Worm (Caenorhabditis elegans) whole organism, L4 larva: ENCODE data around the gene C12D5.5.

Source experiments
- F37D6.2 ChIP-seq: sonication (generic microtip); optimal IDR thresholded peaks from 2 replicates; lab custom pipeline; 2016; ENCODE audit warnings: mild to moderate bottlenecking, missing genetic modification characterization, missing compliant biosample characterization
- ama-1 ChIP-seq: fragments of 150-350 bp; optimal IDR thresholded peaks from 2 replicates; lab custom pipeline; 2014; ENCODE audit warnings: inconsistent platforms, mixed read lengths
- ceh-82 ChIP-seq: sonication (generic microtip); optimal IDR thresholded peaks from 2 replicates; lab custom pipeline; 2017; ENCODE audit warnings: missing biosample characterization, missing genetic modification characterization
- ces-1 ChIP-seq: fragments of 150-350 bp; sonication (generic microtip); optimal IDR thresholded peaks from 4 replicates; lab custom pipeline; 2014; ENCODE audit warnings: missing biosample characterization, missing genetic modification reagents, missing genetic modification characterization
- fkh-10 ChIP-seq: fragments of 150-350 bp; optimal IDR thresholded peaks from 2 replicates; lab custom pipeline; 2014; ENCODE audit warnings: missing biosample characterization, missing genetic modification reagents, missing genetic modification characterization
- lin-13 ChIP-seq: fragments of 150-350 bp; optimal IDR thresholded peaks from 2 replicates; lab custom pipeline; 2014; ENCODE audit warnings: missing biosample characterization, missing genetic modification reagents, missing genetic modification characterization
- nhr-237 ChIP-seq: sonication (generic microtip); optimal IDR thresholded peaks from 2 replicates; lab custom pipeline; 2017; ENCODE audit warnings: missing biosample characterization, missing genetic modification characterization
- nhr-28 ChIP-seq: fragments of 150-350 bp; optimal IDR thresholded peaks from 2 replicates; lab custom pipeline; 2014; ENCODE audit warnings: missing biosample characterization, missing genetic modification characterization
- php-3 ChIP-seq: fragments of 200-800 bp; sonication (Bioruptor generic); IDR thresholded peaks from 2 replicates; pipeline ENCODE4 v1.3.6; 2022; ENCODE audit warnings: missing genetic modification reagents, missing genetic modification characterization, missing compliant biosample characterization
- pqm-1 ChIP-seq: sonication (generic microtip); optimal IDR thresholded peaks from 2 replicates; lab custom pipeline; 2017; ENCODE audit warnings: missing biosample characterization, missing genetic modification characterization
- sdz-12 ChIP-seq: fragments of 200-800 bp; sonication (Bioruptor generic); optimal IDR thresholded peaks from 2 replicates; lab custom pipeline; 2018; ENCODE audit warnings: mild to moderate bottlenecking, missing genetic modification characterization, missing compliant biosample characterization
- skn-1 ChIP-seq: fragments of 150-350 bp; optimal IDR thresholded peaks from 2 replicates; lab custom pipeline; 2014; ENCODE audit warnings: missing biosample characterization, missing genetic modification characterization
- ztf-11 ChIP-seq: fragments of 150-350 bp; optimal IDR thresholded peaks from 2 replicates; lab custom pipeline; 2014; ENCODE audit warnings: missing biosample characterization, missing genetic modification characterization

- TF ChIP-seq ceh-82 (tag; lab: Kevin White, UChicago) (no peak), fkh-10 (GFP tag; lab: Kevin White, UChicago) (no peak), skn-1 (tag; lab: Kevin White, UChicago) (no peak), ama-1 (lab: Kevin White, UChicago) (no peak), pqm-1 (no peak), sdz-12 (GFP tag; lab: Kevin White, UChicago) (no peak), php-3 (GFP tag; lab: Robert Waterston, UW) (no peak), nhr-28 (tag; lab: Kevin White, UChicago) (no peak), ces-1 (GFP tag; lab: Kevin White, UChicago) (no peak), lin-13 (GFP tag; lab: Kevin White, UChicago) (no peak), nhr-237 (no peak), ztf-11 (no peak), F37D6.2 (tag; lab: Kevin White, UChicago) (no peak)
Observed at ce11 chrV:7717629-7718028, 49.6 kb downstream of the C12D5.5 start, which contains the start of gene ZK105.5.
